Worm (Caenorhabditis elegans) whole organism, young adult: ENCODE measurements around the gene F13A7.7.

ENCODE experiments used
- B0336.3 ChIP-seq: fragments of 200-800 bp; sonication (Bioruptor generic); IDR thresholded peaks from 2 replicates; pipeline ENCODE4 v1.3.6; 2022; ENCODE audit warnings: missing genetic modification characterization, missing compliant biosample characterization
- Y56A3A.18 ChIP-seq: fragments of 200-800 bp; sonication (Bioruptor generic); IDR thresholded peaks from 2 replicates; pipeline ENCODE4 v1.3.6; 2022; ENCODE audit warnings: missing genetic modification reagents, missing genetic modification characterization, missing compliant biosample characterization
- efl-1 ChIP-seq: fragments of 150-350 bp; optimal IDR thresholded peaks from 2 replicates; lab custom pipeline; 2014; ENCODE audit warnings: missing biosample characterization, missing genetic modification reagents, missing genetic modification characterization
- gei-17 ChIP-seq: fragments of 200-800 bp; sonication (Bioruptor generic); optimal IDR thresholded peaks from 2 replicates; lab custom pipeline; 2018; ENCODE audit warnings: mild to moderate bottlenecking, missing genetic modification characterization, missing compliant biosample characterization
- him-1 ChIP-seq: sonication (generic microtip); optimal IDR thresholded peaks from 2 replicates; lab custom pipeline; 2016; ENCODE audit warnings: missing genotype, missing genetic modification reagents, missing genetic modification characterization, missing compliant biosample characterization
- lir-1 ChIP-seq: fragments of 200-800 bp; sonication (Bioruptor generic); conservative IDR thresholded peaks from 2 replicates; pipeline ENCODE4 v1.3.6; 2022; ENCODE audit warnings: missing genetic modification reagents, missing genetic modification characterization, missing compliant biosample characterization
- mes-4 ChIP-seq: sonication (generic microtip); optimal IDR thresholded peaks from 2 replicates; lab custom pipeline; 2016; ENCODE audit warnings: missing genotype, missing genetic modification characterization, missing compliant biosample characterization
- nhr-120 ChIP-seq: fragments of 200-800 bp; sonication (Bioruptor generic); IDR thresholded peaks from 2 replicates; pipeline ENCODE4 v1.3.6; 2022; ENCODE audit warnings: missing genetic modification characterization, missing compliant biosample characterization
- nhr-179 ChIP-seq: sonication (generic microtip); optimal IDR thresholded peaks from 2 replicates; lab custom pipeline; 2016; ENCODE audit warnings: mild to moderate bottlenecking, missing genetic modification characterization, missing compliant biosample characterization
- nhr-90 ChIP-seq: sonication (generic microtip); optimal IDR thresholded peaks from 2 replicates; lab custom pipeline; 2016; ENCODE audit warnings: missing genotype, mild to moderate bottlenecking, missing genetic modification characterization, missing compliant biosample characterization
- snpc-4 ChIP-seq, 5 experiments: fragments of 150-350 bp in 1 of 5; sonication (generic microtip) in 4 of 5; optimal IDR thresholded peaks; 2 replicates each; lab custom pipeline; 2014 to 2018; ENCODE audit warnings: missing genetic modification characterization in 5 of 5, missing biosample characterization in 3 of 5, antibody characterized with exemption in 2 of 5, mild to moderate bottlenecking in 2 of 5, missing compliant biosample characterization in 2 of 5, missing genotype in 2 of 5, moderate library complexity in 2 of 5, missing genetic modification reagents in 1 of 5
- tbx-9 ChIP-seq: sonication (generic microtip); optimal IDR thresholded peaks from 2 replicates; lab custom pipeline; 2016; ENCODE audit warnings: borderline replicate concordance, missing genetic modification characterization, inconsistent platforms, missing compliant biosample characterization
- ztf-28 ChIP-seq: fragments of 200-800 bp; sonication (Bioruptor generic); IDR thresholded peaks from 2 replicates; pipeline ENCODE4 v1.3.6; 2022; ENCODE audit warnings: missing genetic modification reagents, missing genetic modification characterization, missing compliant biosample characterization

- TF ChIP-seq Y56A3A.18 (GFP tag; lab: Robert Waterston, UW) = no peak
- TF ChIP-seq B0336.3 = no peak
- no peak for TF ChIP-seq ztf-28 (GFP tag; lab: Robert Waterston, UW)
- no peak for TF ChIP-seq snpc-4 (GFP tag; optimal IDR thresholded peaks at IDR 0.05; lab: Kevin White, UChicago)
- TF ChIP-seq snpc-4 (tag; optimal IDR thresholded peaks at IDR 0.05; lab: Kevin White, UChicago) = no peak
- no peak for TF ChIP-seq gei-17 (GFP tag; lab: Kevin White, UChicago)
- TF ChIP-seq him-1 = no peak
- TF ChIP-seq mes-4 (tag; lab: Kevin White, UChicago) = no peak
- no peak for TF ChIP-seq nhr-179
- no peak; the same call in 1 of the 2 replicates for TF ChIP-seq lir-1 (GFP tag; lab: Robert Waterston, UW)
- TF ChIP-seq nhr-90 (tag; lab: Kevin White, UChicago) = no peak
- TF ChIP-seq efl-1 (GFP tag; lab: Kevin White, UChicago) = no peak
- TF ChIP-seq tbx-9 (tag; lab: Kevin White, UChicago) = no peak
- TF ChIP-seq nhr-120 (GFP tag; lab: Robert Waterston, UW) = no peak
These were observed 31.3 kb downstream of the F13A7.7 start for ce11 chrV:16352282-16352681.
